Fruit fly (Drosophila melanogaster) whole organism, prepupa: ENCODE measurements around the gene CG42238.

Experiments used
- CG3032 ChIP-seq: fragments of 200-800 bp; optimal IDR thresholded peaks from 2 replicates; lab custom pipeline; 2019; ENCODE audit warnings: missing biosample characterization, mild to moderate bottlenecking, missing genetic modification characterization, moderate library complexity
- CG32006 ChIP-seq: fragments of 200-800 bp; sonication (Bioruptor generic); optimal IDR thresholded peaks from 3 replicates; lab custom pipeline; 2017; ENCODE audit warnings: missing biosample characterization, mild to moderate bottlenecking, missing genetic modification characterization
- CG6792 ChIP-seq: fragments of 200-800 bp; sonication (Bioruptor generic); optimal IDR thresholded peaks from 3 replicates; lab custom pipeline; 2016; ENCODE audit warnings: missing biosample characterization, missing genetic modification characterization
- CG6854 ChIP-seq: fragments of 200-800 bp; sonication (Bioruptor generic); optimal IDR thresholded peaks from 2 replicates; lab custom pipeline; 2017; ENCODE audit warnings: missing biosample characterization, mild to moderate bottlenecking, missing genetic modification characterization
- CG9139 ChIP-seq: fragments of 200-800 bp; sonication (Bioruptor generic); optimal IDR thresholded peaks from 3 replicates; lab custom pipeline; 2017; ENCODE audit warnings: missing biosample characterization, mild to moderate bottlenecking, missing genetic modification characterization
- Ets96B ChIP-seq: fragments of 200-800 bp; optimal IDR thresholded peaks from 2 replicates; lab custom pipeline; 2019; ENCODE audit warnings: missing biosample characterization, mild to moderate bottlenecking, missing genetic modification characterization, moderate library complexity
- Gug ChIP-seq: fragments of 200-800 bp; sonication (Bioruptor generic); IDR thresholded peaks from 2 replicates; pipeline ENCODE4 v1.3.6; 2022; ENCODE audit warnings: missing biosample characterization, missing genetic modification characterization
- Sox102F ChIP-seq: fragments of 200-800 bp; sonication (Bioruptor generic); optimal IDR thresholded peaks from 2 replicates; lab custom pipeline; 2016; ENCODE audit warnings: missing biosample characterization, mild to moderate bottlenecking, missing genetic modification characterization
- Sox14 ChIP-seq: fragments of 200-800 bp; sonication (Bioruptor generic); optimal IDR thresholded peaks from 3 replicates; lab custom pipeline; 2016; ENCODE audit warnings: missing biosample characterization, missing genetic modification characterization
- acj6 ChIP-seq: fragments of 200-800 bp; sonication (Bioruptor generic); optimal IDR thresholded peaks from 3 replicates; lab custom pipeline; 2016; ENCODE audit warnings: missing biosample characterization, missing genetic modification characterization
- dac ChIP-seq: fragments of 200-800 bp; sonication (Bioruptor generic); optimal IDR thresholded peaks from 2 replicates; lab custom pipeline; 2017; ENCODE audit warnings: missing biosample characterization, mild to moderate bottlenecking, missing genetic modification characterization
- salr ChIP-seq, 2 experiments: fragments of 200-800 bp; sonication (Bioruptor generic); optimal IDR thresholded peaks; 3 replicates each; lab custom pipeline; 2016 to 2018; ENCODE audit warnings: missing biosample characterization in 2 of 2, missing genetic modification characterization in 2 of 2, mild to moderate bottlenecking in 1 of 2

- TF ChIP-seq salr (GFP tag; optimal IDR thresholded peaks at IDR 0.05; lab: Kevin White, UChicago) (no peak), CG32006 (no peak), Ets96B (tag; lab: Kevin White, UChicago) (no peak), dac (GFP tag; lab: Kevin White, UChicago) (no peak), Gug (GFP tag; lab: Robert Waterston, UW) (no peak), acj6 (GFP tag; lab: Kevin White, UChicago) (no peak), Sox14 (no peak), CG9139 (GFP tag; lab: Kevin White, UChicago) (no peak), CG3032 (no peak), CG6854 (GFP tag; lab: Kevin White, UChicago) (no peak), CG6792 (GFP tag; lab: Kevin White, UChicago) (no peak), Sox102F (GFP tag; lab: Kevin White, UChicago) (no peak)
Observed at dm6 chr2L:21062611-21063010, 10.6 kb upstream of the CG42238 start.
